Fruit fly (Drosophila melanogaster) whole organism, wandering third instar larva: Measurements from ENCODE around the gene CG8916.

ENCODE experiments used
- CG9705 ChIP-seq: fragments of 200-800 bp; sonication (Bioruptor generic); optimal IDR thresholded peaks from 2 replicates; lab custom pipeline; 2018; ENCODE audit warnings: missing biosample characterization, mild to moderate bottlenecking, missing genetic modification characterization
- CrebA ChIP-seq: fragments of 200-800 bp; sonication (Bioruptor generic); optimal IDR thresholded peaks from 2 replicates; lab custom pipeline; 2016; ENCODE audit warnings: missing biosample characterization, mild to moderate bottlenecking, missing genetic modification characterization, borderline replicate concordance
- Dif ChIP-seq: fragments of 200-275, 200-300 bp; sonication (Bioruptor generic); optimal IDR thresholded peaks from 2 replicates; lab custom pipeline; 2018; ENCODE audit warnings: missing biosample characterization, missing genetic modification characterization; ENCODE audit not compliant: partially characterized antibody
- GATAd ChIP-seq: sonication (Bioruptor generic); optimal IDR thresholded peaks from 2 replicates; lab custom pipeline; 2016; ENCODE audit warnings: missing biosample characterization, missing genetic modification characterization
- HLH106 ChIP-seq: fragments of 200-800 bp; optimal IDR thresholded peaks from 3 replicates; lab custom pipeline; 2019; ENCODE audit warnings: missing biosample characterization, mild to moderate bottlenecking, missing genetic modification characterization, moderate library complexity
- Hr78 ChIP-seq: fragments of >200 bp; optimal IDR thresholded peaks from 2 replicates; lab custom pipeline; 2017; ENCODE audit warnings: missing biosample characterization, missing genetic modification characterization
- Hr83 ChIP-seq: fragments of 200-300 bp; sonication (Bioruptor generic); optimal IDR thresholded peaks from 2 replicates; lab custom pipeline; 2016; ENCODE audit warnings: missing biosample characterization, mild to moderate bottlenecking, missing genetic modification characterization, moderate library complexity; ENCODE audit not compliant: poor library complexity, severe bottlenecking
- Jra ChIP-seq: sonication (Bioruptor generic); optimal IDR thresholded peaks from 2 replicates; lab custom pipeline; 2016; ENCODE audit warnings: missing biosample characterization, missing genetic modification characterization
- Mio ChIP-seq: sonication (Bioruptor generic); optimal IDR thresholded peaks from 2 replicates; lab custom pipeline; 2016; ENCODE audit warnings: missing biosample characterization, missing genetic modification characterization
- Myc ChIP-seq: fragments of >200 bp; optimal IDR thresholded peaks from 2 replicates; lab custom pipeline; 2017
- N ChIP-seq: fragments of >200 bp; optimal IDR thresholded peaks from 2 replicates; lab custom pipeline; 2018; ENCODE audit warnings: missing biosample characterization, missing external identifiers, missing genetic modification characterization
- Rel ChIP-seq, 2 experiments: fragments of 200-800 bp; sonication (Bioruptor generic) in 1 of 2; optimal IDR thresholded peaks; 2 replicates in 1 of 2; 3 replicates in 1 of 2; lab custom pipeline; 2016 to 2019; ENCODE audit warnings: mild to moderate bottlenecking in 2 of 2, missing biosample characterization in 2 of 2, missing genetic modification characterization in 2 of 2, moderate library complexity in 1 of 2
- Vsx2 ChIP-seq: fragments of 200-300, 225-300 bp; sonication (Bioruptor generic); optimal IDR thresholded peaks from 2 replicates; lab custom pipeline; 2018; ENCODE audit warnings: missing biosample characterization, missing genetic modification characterization; ENCODE audit not compliant: partially characterized antibody
- br ChIP-seq: fragments of 200-800 bp; sonication (Bioruptor generic); optimal IDR thresholded peaks from 2 replicates; lab custom pipeline; 2016; ENCODE audit warnings: missing biosample characterization, missing genetic modification characterization
- brk ChIP-seq: fragments of 200-800 bp; sonication (Bioruptor generic); optimal IDR thresholded peaks from 2 replicates; lab custom pipeline; 2016; ENCODE audit warnings: missing biosample characterization, mild to moderate bottlenecking, missing genetic modification characterization
- dl ChIP-seq, 2 experiments: fragments of 175-275, 200-275 bp in 1 of 2; fragments of 200-275 bp in 1 of 2; sonication (Bioruptor generic); optimal IDR thresholded peaks; lab custom pipeline; 2018; ENCODE audit warnings: mild to moderate bottlenecking in 2 of 2, missing biosample characterization in 2 of 2, missing genetic modification characterization in 2 of 2, moderate library complexity in 2 of 2; ENCODE audit not compliant: partially characterized antibody in 2 of 2, insufficient read depth in 1 of 2
- dmrt93B ChIP-seq: fragments of 200-800 bp; sonication (Bioruptor generic); optimal IDR thresholded peaks from 2 replicates; lab custom pipeline; 2018; ENCODE audit warnings: missing biosample characterization, mild to moderate bottlenecking, missing genetic modification characterization
- dsf ChIP-seq: sonication (Bioruptor generic); optimal IDR thresholded peaks from 2 replicates; lab custom pipeline; 2016; ENCODE audit warnings: missing biosample characterization, missing genetic modification characterization, borderline replicate concordance
- ey ChIP-seq: fragments of 200-800 bp; sonication (Bioruptor generic); optimal IDR thresholded peaks from 2 replicates; lab custom pipeline; 2016; ENCODE audit warnings: missing biosample characterization, missing genetic modification characterization
- h ChIP-seq: fragments of 200-800 bp; sonication (Bioruptor generic); optimal IDR thresholded peaks from 3 replicates; lab custom pipeline; 2016; ENCODE audit warnings: missing biosample characterization, mild to moderate bottlenecking, missing genetic modification characterization
- jim ChIP-seq: fragments of 175-275, 200-325 bp; sonication (Bioruptor generic); optimal IDR thresholded peaks from 2 replicates; lab custom pipeline; 2016; ENCODE audit warnings: missing biosample characterization, mild to moderate bottlenecking, missing genetic modification characterization
- lola ChIP-seq: fragments of >200 bp; optimal IDR thresholded peaks from 2 replicates; lab custom pipeline; 2017; ENCODE audit warnings: missing biosample characterization, missing genetic modification characterization
- psq ChIP-seq: fragments of 200-800 bp; sonication (Bioruptor generic); optimal IDR thresholded peaks from 3 replicates; lab custom pipeline; 2017; ENCODE audit warnings: missing biosample characterization, mild to moderate bottlenecking, missing genetic modification characterization, moderate library complexity
- rgr ChIP-seq: fragments of 200-800 bp; sonication (Bioruptor generic); optimal IDR thresholded peaks from 3 replicates; lab custom pipeline; 2016; ENCODE audit warnings: missing biosample characterization, mild to moderate bottlenecking, missing genetic modification characterization
- sage ChIP-seq: fragments of 200-800 bp; sonication (Bioruptor generic); optimal IDR thresholded peaks from 2 replicates; lab custom pipeline; 2016; ENCODE audit warnings: missing biosample characterization, mild to moderate bottlenecking, missing genetic modification characterization
- sv ChIP-seq: fragments of 200-800 bp; sonication (Bioruptor generic); optimal IDR thresholded peaks from 3 replicates; lab custom pipeline; 2016; ENCODE audit warnings: missing biosample characterization, missing genetic modification characterization
- tai ChIP-seq: sonication (Bioruptor generic); optimal IDR thresholded peaks from 2 replicates; lab custom pipeline; 2016; ENCODE audit warnings: missing biosample characterization, missing genetic modification characterization
- usp ChIP-seq: fragments of >200 bp; optimal IDR thresholded peaks from 2 replicates; lab custom pipeline; 2017; ENCODE audit warnings: missing biosample characterization, missing genetic modification characterization
- woc ChIP-seq: sonication (Bioruptor generic); optimal IDR thresholded peaks from 2 replicates; lab custom pipeline; 2016; ENCODE audit warnings: missing biosample characterization, mild to moderate bottlenecking, missing genetic modification characterization

The CG8916 gene

dm6 chrX:15950056-15950455 lies 28.3 kb downstream of the CG8916 start:
- no peak for TF ChIP-seq Jra

dm6 chrX:15969577-15969976 lies 47.8 kb downstream of the CG8916 start:
- TF ChIP-seq dl (GFP tag; optimal IDR thresholded peaks at IDR 0.05; lab: Kevin White, UChicago; ENCODE audit: insufficient read depth in 1 of 2, partially characterized antibody in 2 of 2) = no peak
- no peak for TF ChIP-seq dsf (GFP tag; lab: Kevin White, UChicago)
- TF ChIP-seq tai (GFP tag; lab: Kevin White, UChicago) = no peak
- TF ChIP-seq CrebA = no peak

dm6 chrX:15971574-15971973 lies 49.8 kb downstream of the CG8916 start:
- no peak for TF ChIP-seq jim (GFP tag; lab: Kevin White, UChicago)
- no peak for TF ChIP-seq sv (GFP tag; lab: Kevin White, UChicago)
- TF ChIP-seq Mio (GFP tag; lab: Kevin White, UChicago) = no peak
- TF ChIP-seq psq = no peak
- TF ChIP-seq GATAd (GFP tag; lab: Kevin White, UChicago) = no peak
- no peak for TF ChIP-seq N (GFP tag; lab: Kevin White, UChicago)
- TF ChIP-seq lola (GFP tag; lab: Kevin White, UChicago) = no peak
- TF ChIP-seq Myc = no peak
- TF ChIP-seq Vsx2 = no peak
- TF ChIP-seq usp = no peak
- no peak for TF ChIP-seq h (GFP tag; lab: Kevin White, UChicago)

dm6 chrX:15973157-15973774 lies 51.5 kb downstream of the CG8916 start, which contains the start of gene mmd:
Gene mmd, minus strand, starts transcription at chrX:15973159.
- TF ChIP-seq Rel (GFP tag; optimal IDR thresholded peaks at IDR 0.05; lab: Kevin White, UChicago) = no peak
- no peak for TF ChIP-seq Rel (tag; optimal IDR thresholded peaks at IDR 0.05; lab: Kevin White, UChicago)
- TF ChIP-seq psq = no peak
- TF ChIP-seq Hr78 (GFP tag; lab: Kevin White, UChicago) = no peak
- no peak for TF ChIP-seq Hr83 (GFP tag; lab: Kevin White, UChicago)
- no peak for TF ChIP-seq lola (GFP tag; lab: Kevin White, UChicago)
- no peak for TF ChIP-seq ey (GFP tag; lab: Kevin White, UChicago)
- no peak for TF ChIP-seq Dif (GFP tag; lab: Kevin White, UChicago)
- no peak for TF ChIP-seq sage (GFP tag; lab: Kevin White, UChicago)
- TF ChIP-seq h (GFP tag; lab: Kevin White, UChicago) = no peak
- TF ChIP-seq CG9705 (GFP tag; lab: Kevin White, UChicago) = no peak
- TF ChIP-seq woc (GFP tag; lab: Kevin White, UChicago) = no peak
- TF ChIP-seq dmrt93B (GFP tag; lab: Kevin White, UChicago) = no peak
- TF ChIP-seq Mio (GFP tag; lab: Kevin White, UChicago) = no peak
- TF ChIP-seq br (GFP tag; lab: Kevin White, UChicago) = no peak
- TF ChIP-seq CrebA = no peak
- no peak for TF ChIP-seq HLH106 (tag; lab: Kevin White, UChicago)
- no peak for TF ChIP-seq Myc
- TF ChIP-seq, all 38 proteins: peak for 0

dm6 chrX:15974125-15974524 lies 52.4 kb downstream of the CG8916 start, which contains the start of gene Or13a:
Gene Or13a, plus strand, starts transcription at chrX:15974425.
- TF ChIP-seq brk (GFP tag; lab: Kevin White, UChicago) = no peak
- TF ChIP-seq Dif (GFP tag; lab: Kevin White, UChicago) = no peak
- TF ChIP-seq rgr (GFP tag; lab: Kevin White, UChicago) = no peak
